Fruit fly (Drosophila melanogaster) whole organism, embryonic: ENCODE measurements around the gene glob3.

Source experiments
- Blimp-1 ChIP-seq: fragments of 200-800 bp; sonication (Bioruptor generic); optimal IDR thresholded peaks from 3 replicates; lab custom pipeline; 2018; ENCODE audit warnings: missing biosample characterization, missing genetic modification characterization, mild to moderate bottlenecking, moderate library complexity, missing genetic modification reagents
- CG10147 ChIP-seq: fragments of 200-800 bp; sonication (Bioruptor generic); optimal IDR thresholded peaks from 2 replicates; lab custom pipeline; 2019; ENCODE audit warnings: missing biosample characterization, mild to moderate bottlenecking, missing genetic modification characterization, moderate library complexity
- CG10431 ChIP-seq: fragments of 200-800 bp; sonication (Bioruptor generic); optimal IDR thresholded peaks from 3 replicates; lab custom pipeline; 2018; ENCODE audit warnings: missing biosample characterization, mild to moderate bottlenecking, missing genetic modification characterization
- CG10959 ChIP-seq: fragments of 200-800 bp; sonication (Bioruptor generic); IDR thresholded peaks from 2 replicates; pipeline ENCODE4 v1.3.6; 2022; ENCODE audit warnings: missing biosample characterization, missing genetic modification characterization
- CG11695 ChIP-seq: fragments of 200-800 bp; sonication (Bioruptor generic); IDR thresholded peaks from 3 replicates; pipeline ENCODE4 v1.3.6; 2022; ENCODE audit warnings: missing biosample characterization, missing genetic modification characterization
- CG1233 ChIP-seq: fragments of 200-800 bp; sonication (Bioruptor generic); optimal IDR thresholded peaks from 4 replicates; lab custom pipeline; 2018; ENCODE audit warnings: missing biosample characterization, mild to moderate bottlenecking, missing genetic modification characterization
- CG13287 ChIP-seq: fragments of 200-800 bp; sonication (Bioruptor generic); IDR thresholded peaks from 2 replicates; pipeline ENCODE4 v1.3.6; 2022; ENCODE audit warnings: missing biosample characterization, missing genetic modification characterization; ENCODE audit not compliant: partially characterized antibody
- CG13775 ChIP-seq: fragments of 200-800 bp; sonication (Bioruptor generic); optimal IDR thresholded peaks from 3 replicates; lab custom pipeline; 2017; ENCODE audit warnings: missing biosample characterization, mild to moderate bottlenecking, missing genetic modification characterization
- CG14441 ChIP-seq: fragments of 200-800 bp; sonication (Bioruptor generic); IDR thresholded peaks from 2 replicates; pipeline ENCODE4 v1.3.6; 2022; ENCODE audit warnings: missing biosample characterization, missing genetic modification characterization
- CG14710 ChIP-seq: fragments of 200-800 bp; sonication (Bioruptor generic); optimal IDR thresholded peaks from 3 replicates; lab custom pipeline; 2019; ENCODE audit warnings: missing biosample characterization, mild to moderate bottlenecking, missing genetic modification characterization, moderate library complexity
- CG14860 ChIP-seq: fragments of 200-800 bp; sonication (Bioruptor generic); IDR thresholded peaks from 3 replicates; pipeline ENCODE4 v1.3.6; 2022; ENCODE audit warnings: missing biosample characterization, missing genetic modification characterization; ENCODE audit not compliant: partially characterized antibody
- CG16813 ChIP-seq: fragments of 200-800 bp; sonication (Bioruptor generic); IDR thresholded peaks from 3 replicates; pipeline ENCODE4 v1.3.6; 2022; ENCODE audit warnings: missing biosample characterization, missing genetic modification characterization; ENCODE audit not compliant: partially characterized antibody
- CG1792 ChIP-seq: fragments of 200-800 bp; sonication (Bioruptor generic); optimal IDR thresholded peaks from 2 replicates; lab custom pipeline; 2016; ENCODE audit warnings: missing biosample characterization, missing genetic modification characterization
- CG18476 ChIP-seq: fragments of 200-800 bp; sonication (Bioruptor generic); optimal IDR thresholded peaks from 2 replicates; lab custom pipeline; 2016; ENCODE audit warnings: missing biosample characterization, mild to moderate bottlenecking, missing genetic modification characterization
- CG2129 ChIP-seq: fragments of 200-800 bp; sonication (Bioruptor generic); IDR thresholded peaks from 2 replicates; pipeline ENCODE4 v1.3.6; 2022; ENCODE audit warnings: missing biosample characterization, missing genetic modification characterization; ENCODE audit not compliant: partially characterized antibody
- CG3065 ChIP-seq: fragments of 200-800 bp; sonication (Bioruptor generic); optimal IDR thresholded peaks from 2 replicates; lab custom pipeline; 2016; ENCODE audit warnings: missing biosample characterization, missing genetic modification characterization
- CG33557 ChIP-seq: fragments of 200-800 bp; sonication (Bioruptor generic); optimal IDR thresholded peaks from 2 replicates; lab custom pipeline; 2019; ENCODE audit warnings: missing biosample characterization, mild to moderate bottlenecking, missing genetic modification characterization, moderate library complexity
- CG5245 ChIP-seq: fragments of 200-800 bp; sonication (Bioruptor generic); optimal IDR thresholded peaks from 3 replicates; lab custom pipeline; 2016; ENCODE audit warnings: missing biosample characterization, missing genetic modification characterization
- CG6175 ChIP-seq: fragments of 200-800 bp; sonication (Bioruptor generic); IDR thresholded peaks from 3 replicates; pipeline ENCODE4 v1.3.6; 2022; ENCODE audit warnings: missing biosample characterization, missing genetic modification characterization
- CG6689 ChIP-seq: fragments of 200-800 bp; sonication (Bioruptor generic); IDR thresholded peaks from 2 replicates; pipeline ENCODE4 v1.3.6; 2022; ENCODE audit warnings: missing biosample characterization, missing genetic modification characterization
- CG8290 ChIP-seq, 3 experiments: fragments of 200-800 bp; sonication (Bioruptor generic); optimal IDR thresholded peaks; 2 replicates each; lab custom pipeline; 2016 to 2019; ENCODE audit warnings: missing biosample characterization in 3 of 3, missing genetic modification characterization in 3 of 3, mild to moderate bottlenecking in 2 of 3, moderate library complexity in 1 of 3
- CG8388 ChIP-seq: fragments of 200-800 bp; sonication (Bioruptor generic); optimal IDR thresholded peaks from 2 replicates; lab custom pipeline; 2019; ENCODE audit warnings: missing biosample characterization, mild to moderate bottlenecking, missing genetic modification characterization, moderate library complexity
- D ChIP-seq, 2 experiments: fragments of 200-800 bp in 1 of 2; fragments of >200 bp in 1 of 2; sonication (Bioruptor generic) in 1 of 2; optimal IDR thresholded peaks; 2 replicates in 1 of 2; 3 replicates in 1 of 2; lab custom pipeline; 2017; ENCODE audit warnings: mild to moderate bottlenecking in 1 of 2, missing biosample characterization in 1 of 2, missing genetic modification characterization in 1 of 2, missing genetic modification reagents in 1 of 2
- H15 ChIP-seq: fragments of 200-800 bp; sonication (Bioruptor generic); IDR thresholded peaks from 3 replicates; pipeline ENCODE4 v1.3.6; 2022; ENCODE audit warnings: missing biosample characterization, missing genetic modification characterization
- Lpt ChIP-seq: fragments of >200 bp; optimal IDR thresholded peaks from 2 replicates; lab custom pipeline; 2018; ENCODE audit warnings: missing biosample characterization, missing genetic modification characterization
- MBD-R2 ChIP-seq: fragments of 200-800 bp; sonication (Bioruptor generic); IDR thresholded peaks from 2 replicates; pipeline ENCODE4 v1.3.6; 2022; ENCODE audit warnings: missing biosample characterization, missing genetic modification characterization
- Sry-β ChIP-seq: fragments of 200-800 bp; sonication (Bioruptor generic); optimal IDR thresholded peaks from 2 replicates; lab custom pipeline; 2018; ENCODE audit warnings: missing biosample characterization, mild to moderate bottlenecking, missing genetic modification characterization, moderate library complexity
- ara ChIP-seq: fragments of 200-800 bp; sonication (Bioruptor generic); IDR thresholded peaks from 2 replicates; pipeline ENCODE4 v1.3.6; 2022; ENCODE audit warnings: missing biosample characterization, missing genetic modification characterization
- ase ChIP-seq: fragments of 200-800 bp; sonication (Bioruptor generic); IDR thresholded peaks from 3 replicates; pipeline ENCODE4 v1.3.6; 2022; ENCODE audit warnings: missing biosample characterization, missing genetic modification characterization
- ash1 ChIP-seq: fragments of 200-800 bp; sonication (Bioruptor generic); optimal IDR thresholded peaks from 2 replicates; lab custom pipeline; 2018; ENCODE audit warnings: missing biosample characterization, mild to moderate bottlenecking, missing genetic modification characterization
- bigmax ChIP-seq: fragments of 200-800 bp; sonication (Bioruptor generic); optimal IDR thresholded peaks from 2 replicates; lab custom pipeline; 2018; ENCODE audit warnings: missing biosample characterization, mild to moderate bottlenecking, missing genetic modification characterization
- corto ChIP-seq: fragments of 200-800 bp; sonication (Bioruptor generic); optimal IDR thresholded peaks from 2 replicates; lab custom pipeline; 2016; ENCODE audit warnings: missing biosample characterization, mild to moderate bottlenecking, missing genetic modification characterization, moderate library complexity
- crc ChIP-seq: fragments of 200-800 bp; sonication (Bioruptor generic); optimal IDR thresholded peaks from 2 replicates; lab custom pipeline; 2016; ENCODE audit warnings: missing biosample characterization, missing genetic modification characterization
- fd64A ChIP-seq: fragments of 200-800 bp; sonication (Bioruptor generic); optimal IDR thresholded peaks from 3 replicates; lab custom pipeline; 2018; ENCODE audit warnings: missing biosample characterization, mild to moderate bottlenecking, missing genetic modification characterization
- ftz-f1 ChIP-seq: fragments of 200-800 bp; sonication (Bioruptor generic); optimal IDR thresholded peaks from 2 replicates; lab custom pipeline; 2016; ENCODE audit warnings: missing biosample characterization, missing genetic modification characterization
- gt ChIP-seq: fragments of 200-800 bp; sonication (Bioruptor generic); IDR thresholded peaks from 2 replicates; pipeline ENCODE4 v1.3.6; 2022; ENCODE audit warnings: missing biosample characterization, missing genetic modification characterization
- kay ChIP-seq: fragments of 200-800 bp; sonication (Bioruptor generic); optimal IDR thresholded peaks from 2 replicates; lab custom pipeline; 2016; ENCODE audit warnings: missing biosample characterization, missing genetic modification characterization
- lola ChIP-seq, 3 experiments: fragments of >200 bp in 2 of 3; fragments of 200-800 bp in 1 of 3; sonication (Bioruptor generic) in 1 of 3; optimal IDR thresholded peaks; 2 replicates each; lab custom pipeline; 2017 to 2019; ENCODE audit warnings: missing biosample characterization in 3 of 3, missing genetic modification characterization in 3 of 3, mild to moderate bottlenecking in 1 of 3, moderate library complexity in 1 of 3
- nom ChIP-seq: fragments of 200-800 bp; sonication (Bioruptor generic); optimal IDR thresholded peaks from 2 replicates; lab custom pipeline; 2017; ENCODE audit warnings: missing biosample characterization, missing genetic modification characterization, mild to moderate bottlenecking, moderate library complexity, missing genetic modification reagents
- org-1 ChIP-seq: fragments of 200-800 bp; sonication (Bioruptor generic); optimal IDR thresholded peaks from 2 replicates; lab custom pipeline; 2017; ENCODE audit warnings: missing biosample characterization, missing genetic modification characterization
- pb ChIP-seq: fragments of 200-800 bp; sonication (Bioruptor generic); optimal IDR thresholded peaks from 3 replicates; lab custom pipeline; 2016; ENCODE audit warnings: missing biosample characterization, missing genetic modification characterization
- phol ChIP-seq: fragments of 200-800 bp; sonication (Bioruptor generic); optimal IDR thresholded peaks from 3 replicates; lab custom pipeline; 2018; ENCODE audit warnings: missing biosample characterization, mild to moderate bottlenecking, missing genetic modification characterization, moderate library complexity
- pita ChIP-seq: fragments of 200-800 bp; sonication (Bioruptor generic); optimal IDR thresholded peaks from 2 replicates; lab custom pipeline; 2017; ENCODE audit warnings: missing biosample characterization, mild to moderate bottlenecking, missing genetic modification characterization
- pnt ChIP-seq: fragments of 200-800 bp; sonication (Bioruptor generic); optimal IDR thresholded peaks from 3 replicates; lab custom pipeline; 2016; ENCODE audit warnings: missing biosample characterization, missing genetic modification characterization
- ttk ChIP-seq: fragments of 200-800 bp; sonication (Bioruptor generic); IDR thresholded peaks from 2 replicates; pipeline ENCODE4 v2.1.2; 2022; ENCODE audit warnings: missing biosample characterization, missing genetic modification characterization
- twi ChIP-seq: fragments of 200-800 bp; optimal IDR thresholded peaks from 2 replicates; lab custom pipeline; 2019; ENCODE audit warnings: missing biosample characterization, mild to moderate bottlenecking, missing genetic modification characterization, moderate library complexity
- vnd ChIP-seq: fragments of 200-800 bp; sonication (Bioruptor generic); IDR thresholded peaks from 3 replicates; pipeline ENCODE4 v1.3.6; 2022; ENCODE audit warnings: missing biosample characterization, missing genetic modification characterization; ENCODE audit not compliant: partially characterized antibody
- zen ChIP-seq: fragments of 200-800 bp; sonication (Bioruptor generic); optimal IDR thresholded peaks from 3 replicates; lab custom pipeline; 2018; ENCODE audit warnings: missing biosample characterization, mild to moderate bottlenecking, missing genetic modification characterization, moderate library complexity

Gene glob3

DNA sequence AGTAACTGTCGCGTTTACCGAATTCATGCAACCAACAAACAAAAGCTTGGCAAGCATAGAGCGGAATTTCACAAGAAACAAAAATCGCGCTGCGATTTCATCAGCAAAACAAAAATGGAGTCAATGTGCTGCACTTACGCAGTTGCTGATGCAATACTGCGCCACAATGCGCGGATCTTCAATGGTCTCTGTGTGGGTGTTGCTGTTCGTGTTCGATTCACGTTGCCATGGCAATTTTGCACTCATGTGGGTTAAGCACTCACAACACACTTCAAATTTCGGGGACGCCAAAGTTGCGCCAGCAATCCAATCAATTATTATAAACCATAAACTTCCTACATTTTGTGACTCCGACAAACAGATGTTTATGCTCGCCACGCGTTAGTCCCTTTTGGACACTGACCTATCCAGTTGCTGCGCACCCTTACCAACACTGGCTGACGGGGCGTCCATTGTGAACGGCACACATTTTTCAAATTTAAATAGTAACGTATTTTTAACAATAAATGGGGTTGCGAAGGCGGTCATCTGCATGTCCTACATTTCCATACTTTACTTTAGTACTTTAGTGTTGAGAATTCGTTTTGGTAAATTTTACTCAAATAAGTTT lies 32.3 kb downstream of the glob3 start, which contains the start of gene CG2017 (continued):
- TF ChIP-seq lola (GFP tag; optimal IDR thresholded peaks at IDR 0.05; lab: Kevin White, UChicago) = no peak
- TF ChIP-seq bigmax = peak; percentile 53
- peak; percentile 37 for TF ChIP-seq ftz-f1 (GFP tag; lab: Kevin White, UChicago)
- no peak for TF ChIP-seq fd64A (GFP tag; lab: Kevin White, UChicago)
- TF ChIP-seq pnt = no peak
- peak; percentile 84 for TF ChIP-seq phol (tag; lab: Kevin White, UChicago)
- peak; percentile 8 for TF ChIP-seq pb (GFP tag; lab: Kevin White, UChicago)
- peak; percentile 61 for TF ChIP-seq CG13287 (GFP tag; lab: Robert Waterston, UW)
- peak; percentile 29 for TF ChIP-seq CG1233 (GFP tag; lab: Kevin White, UChicago)
- TF ChIP-seq CG8290 (GFP tag; optimal IDR thresholded peaks at IDR 0.05; lab: Kevin White, UChicago) = no peak
- peak in 1 of 2 experiments; percentile 89 for TF ChIP-seq CG8290 (tag; optimal IDR thresholded peaks at IDR 0.05; lab: Kevin White, UChicago)
- no peak for TF ChIP-seq vnd
- TF ChIP-seq CG33557 (GFP tag; lab: Kevin White, UChicago) = no peak
- TF ChIP-seq CG10959 (GFP tag; lab: Robert Waterston, UW) = no peak
- peak; percentile 34 for TF ChIP-seq CG5245 (GFP tag; lab: Kevin White, UChicago)
- no peak for TF ChIP-seq CG10147 (GFP tag; lab: Kevin White, UChicago)
- TF ChIP-seq ara = peak; percentile 52; the same call in 1 of the 2 replicates
- TF ChIP-seq nom (GFP tag; lab: Kevin White, UChicago) = no peak
- TF ChIP-seq crc = peak; percentile 26
- TF ChIP-seq CG14441 = no peak; the same call in 1 of the 2 replicates
- TF ChIP-seq zen (tag; lab: Kevin White, UChicago) = peak; percentile 20
- TF ChIP-seq Sry-β (GFP tag; lab: Kevin White, UChicago) = peak; percentile 51
- no peak for TF ChIP-seq Blimp-1
- no peak for TF ChIP-seq Lpt (GFP tag; lab: Kevin White, UChicago)
- TF ChIP-seq pita = no peak
- TF ChIP-seq CG13775 (GFP tag; lab: Kevin White, UChicago) = peak; percentile 8
- no peak for TF ChIP-seq org-1 (GFP tag; lab: Kevin White, UChicago)
- no peak for TF ChIP-seq CG6689 (GFP tag; lab: Robert Waterston, UW)
- no peak for TF ChIP-seq CG10431 (GFP tag; lab: Kevin White, UChicago)
- TF ChIP-seq corto (GFP tag; lab: Kevin White, UChicago) = no peak
- TF ChIP-seq ttk = peak; percentile 31; the same call in 1 of the 2 replicates
- TF ChIP-seq D (optimal IDR thresholded peaks at IDR 0.05; lab: Kevin White, UChicago) = no peak
- no peak for TF ChIP-seq D (GFP tag; optimal IDR thresholded peaks at IDR 0.05; lab: Kevin White, UChicago)
- TF ChIP-seq CG14860 (GFP tag; lab: Robert Waterston, UW) = no peak
- no peak for TF ChIP-seq CG3065
- no peak for TF ChIP-seq kay (GFP tag; lab: Kevin White, UChicago)
- no peak for TF ChIP-seq ase
- TF ChIP-seq gt (GFP tag; lab: Robert Waterston, UW) = no peak
- TF ChIP-seq CG14710 (tag; lab: Kevin White, UChicago) = peak; percentile 67
- TF ChIP-seq MBD-R2 (GFP tag; lab: Robert Waterston, UW) = peak; percentile 90
- TF ChIP-seq CG1792 (GFP tag; lab: Kevin White, UChicago) = peak; percentile 42
- TF ChIP-seq twi (tag; lab: Kevin White, UChicago) = peak; percentile 75
- peak; percentile 35; the same call in 1 of the 3 replicates for TF ChIP-seq H15 (GFP tag; lab: Robert Waterston, UW)
- TF ChIP-seq CG11695 (GFP tag; lab: Robert Waterston, UW) = no peak
- no peak for TF ChIP-seq CG2129 (GFP tag; lab: Robert Waterston, UW)
- no peak for TF ChIP-seq CG6175 (GFP tag; lab: Robert Waterston, UW)
- TF ChIP-seq CG18476 (GFP tag; lab: Kevin White, UChicago) = no peak
- TF ChIP-seq ash1 = peak; percentile 27
- no peak for TF ChIP-seq CG16813 (GFP tag; lab: Robert Waterston, UW)
- no peak for TF ChIP-seq CG8388 (GFP tag; lab: Kevin White, UChicago)
